Fruit fly (Drosophila melanogaster): ENCODE results near the gene AdipoR.

- no peak for TF ChIP-seq CTCF (optimal IDR thresholded peaks at IDR 0.05)
- no peak for TF ChIP-seq CG8478 (optimal IDR thresholded peaks at IDR 0.05)
Observed at dm6 chr3R:22540686-22541085, 7.0 kb downstream of the AdipoR start.
